Worm (Caenorhabditis elegans) whole organism, L1 larva: ENCODE measurements around the gene csq-1.

ENCODE experiments used
- ceh-63 ChIP-seq: fragments of 200-800 bp; sonication (Bioruptor generic); optimal IDR thresholded peaks from 2 replicates; lab custom pipeline; 2018; ENCODE audit warnings: mild to moderate bottlenecking, missing genetic modification characterization, missing compliant biosample characterization
- nhr-237 ChIP-seq: fragments of 150-350 bp; optimal IDR thresholded peaks from 2 replicates; lab custom pipeline; 2014; ENCODE audit warnings: missing biosample characterization, missing genetic modification characterization
- nhr-84 ChIP-seq: sonication (generic microtip); optimal IDR thresholded peaks from 2 replicates; lab custom pipeline; 2017; ENCODE audit warnings: missing biosample characterization, missing genetic modification characterization

- TF ChIP-seq nhr-84 (tag; lab: Kevin White, UChicago) (no peak), ceh-63 (GFP tag; lab: Kevin White, UChicago) (no peak), nhr-237 (tag; lab: Kevin White, UChicago) (no peak)
Observed at ce11 chrX:14695892-14696291, 11.2 kb downstream of the csq-1 start.
